Fruit fly (Drosophila melanogaster) whole organism, embryonic: ENCODE results near the gene Vsx2.

Source experiments
- Asciz ChIP-seq: fragments of 200-800 bp; sonication (Bioruptor generic); optimal IDR thresholded peaks from 2 replicates; lab custom pipeline; 2017; ENCODE audit warnings: missing biosample characterization, mild to moderate bottlenecking, missing genetic modification characterization, missing genetic modification reagents
- Bteb2 ChIP-seq: fragments of 200-800 bp; sonication (Bioruptor generic); optimal IDR thresholded peaks from 2 replicates; lab custom pipeline; 2016; ENCODE audit warnings: missing biosample characterization, missing genetic modification characterization
- CG11398 ChIP-seq: fragments of 200-800 bp; sonication (Bioruptor generic); optimal IDR thresholded peaks from 2 replicates; lab custom pipeline; 2016; ENCODE audit warnings: missing biosample characterization, missing genetic modification characterization
- CG1233 ChIP-seq: fragments of 200-800 bp; sonication (Bioruptor generic); optimal IDR thresholded peaks from 4 replicates; lab custom pipeline; 2018; ENCODE audit warnings: missing biosample characterization, mild to moderate bottlenecking, missing genetic modification characterization
- CG12391 ChIP-seq: fragments of 200-800 bp; sonication (Bioruptor generic); optimal IDR thresholded peaks from 3 replicates; lab custom pipeline; 2018; ENCODE audit warnings: missing biosample characterization, mild to moderate bottlenecking, missing genetic modification characterization, moderate library complexity
- CG14014 ChIP-seq: fragments of 200-800 bp; sonication (Bioruptor generic); IDR thresholded peaks from 2 replicates; pipeline ENCODE4 v1.3.6; 2022; ENCODE audit warnings: missing biosample characterization, missing genetic modification characterization
- CG17361 ChIP-seq: fragments of 200-800 bp; sonication (Bioruptor generic); IDR thresholded peaks from 3 replicates; pipeline ENCODE4 v1.3.6; 2022; ENCODE audit warnings: missing biosample characterization, missing genetic modification characterization
- CG17385 ChIP-seq: fragments of 200-800 bp; sonication (Bioruptor generic); optimal IDR thresholded peaks from 3 replicates; lab custom pipeline; 2018; ENCODE audit warnings: missing biosample characterization, mild to moderate bottlenecking, missing genetic modification characterization
- CG17568 ChIP-seq: fragments of 200-800 bp; sonication (Bioruptor generic); optimal IDR thresholded peaks from 2 replicates; lab custom pipeline; 2018; ENCODE audit warnings: missing biosample characterization, mild to moderate bottlenecking, missing genetic modification characterization, moderate library complexity
- CG2678 ChIP-seq: fragments of 200-800 bp; sonication (Bioruptor generic); optimal IDR thresholded peaks from 3 replicates; lab custom pipeline; 2019; ENCODE audit warnings: missing biosample characterization, mild to moderate bottlenecking, missing genetic modification characterization, moderate library complexity
- CG32772 ChIP-seq: fragments of 200-800 bp; sonication (Bioruptor generic); IDR thresholded peaks from 2 replicates; pipeline ENCODE4 v1.3.6; 2022; ENCODE audit warnings: missing biosample characterization, missing genetic modification characterization
- CG3281 ChIP-seq: fragments of 200-800 bp; sonication (Bioruptor generic); optimal IDR thresholded peaks from 3 replicates; lab custom pipeline; 2017; ENCODE audit warnings: missing biosample characterization, mild to moderate bottlenecking, missing genetic modification characterization
- CG43689 ChIP-seq: fragments of 200-800 bp; sonication (Bioruptor generic); IDR thresholded peaks from 2 replicates; pipeline ENCODE4 v1.3.6; 2022; ENCODE audit warnings: missing biosample characterization, missing genetic modification characterization
- CG6791 ChIP-seq: fragments of 200-800 bp; sonication (Bioruptor generic); IDR thresholded peaks from 3 replicates; pipeline ENCODE4 v1.3.6; 2022; ENCODE audit warnings: missing biosample characterization, missing genetic modification characterization; ENCODE audit not compliant: partially characterized antibody
- CG7556 ChIP-seq: fragments of 200-800 bp; sonication (Bioruptor generic); optimal IDR thresholded peaks from 2 replicates; lab custom pipeline; 2017; ENCODE audit warnings: missing biosample characterization, mild to moderate bottlenecking, missing genetic modification characterization
- CG9797 ChIP-seq: fragments of 200-800 bp; sonication (Bioruptor generic); optimal IDR thresholded peaks from 3 replicates; lab custom pipeline; 2018; ENCODE audit warnings: missing biosample characterization, mild to moderate bottlenecking, missing genetic modification characterization
- Deaf1 ChIP-seq: fragments of 200-800 bp; optimal IDR thresholded peaks from 3 replicates; lab custom pipeline; 2019; ENCODE audit warnings: missing biosample characterization, mild to moderate bottlenecking, missing genetic modification characterization, moderate library complexity
- Drgx ChIP-seq: fragments of 200-800 bp; sonication (Bioruptor generic); IDR thresholded peaks from 2 replicates; pipeline ENCODE4 v1.3.6; 2022; ENCODE audit warnings: missing biosample characterization, missing genetic modification characterization
- HmgZ ChIP-seq: fragments of 200-800 bp; sonication (Bioruptor generic); optimal IDR thresholded peaks from 2 replicates; lab custom pipeline; 2018; ENCODE audit warnings: missing biosample characterization, mild to moderate bottlenecking, missing genetic modification characterization
- Meics ChIP-seq: fragments of 200-800 bp; sonication (Bioruptor generic); optimal IDR thresholded peaks from 2 replicates; lab custom pipeline; 2017; ENCODE audit warnings: missing biosample characterization, mild to moderate bottlenecking, missing genetic modification characterization
- Myb ChIP-seq: fragments of 200-800 bp; sonication (Bioruptor generic); optimal IDR thresholded peaks from 2 replicates; lab custom pipeline; 2016; ENCODE audit warnings: missing biosample characterization, missing genetic modification characterization
- Nf-YC ChIP-seq: fragments of 200-800 bp; optimal IDR thresholded peaks from 3 replicates; lab custom pipeline; 2019; ENCODE audit warnings: missing biosample characterization, mild to moderate bottlenecking, missing genetic modification characterization, moderate library complexity
- Ravus ChIP-seq: fragments of 200-800 bp; sonication (Bioruptor generic); IDR thresholded peaks from 2 replicates; pipeline ENCODE4 v1.3.6; 2022; ENCODE audit warnings: missing biosample characterization, missing genetic modification characterization
- Rfx ChIP-seq: fragments of 200-800 bp; sonication (Bioruptor generic); IDR thresholded peaks from 2 replicates; pipeline ENCODE4 v1.3.6; 2022; ENCODE audit warnings: missing biosample characterization, missing genetic modification characterization
- Side ChIP-seq: fragments of 200-800 bp; sonication (Bioruptor generic); optimal IDR thresholded peaks from 2 replicates; lab custom pipeline; 2016; ENCODE audit warnings: missing biosample characterization, missing genetic modification characterization
- Trl ChIP-seq, 3 experiments: fragments of >200 bp in 2 of 3; fragments of 200-800 bp in 1 of 3; sonication (Bioruptor generic) in 1 of 3; optimal IDR thresholded peaks; 2 replicates in 1 of 3; 3 replicates in 2 of 3; lab custom pipeline; 2016 to 2017; ENCODE audit warnings: missing biosample characterization in 1 of 3, missing genetic modification characterization in 1 of 3
- ab ChIP-seq: fragments of 200-800 bp; sonication (Bioruptor generic); optimal IDR thresholded peaks from 2 replicates; lab custom pipeline; 2016; ENCODE audit warnings: missing biosample characterization, missing genetic modification characterization
- al ChIP-seq: fragments of 200-800 bp; sonication (Bioruptor generic); IDR thresholded peaks from 2 replicates; pipeline ENCODE4 v1.3.6; 2022; ENCODE audit warnings: missing biosample characterization, missing genetic modification characterization
- bsh ChIP-seq, 2 experiments: fragments of 200-800 bp; sonication (Bioruptor generic); optimal IDR thresholded peaks; 2 replicates each; lab custom pipeline; 2017 to 2018; ENCODE audit warnings: mild to moderate bottlenecking in 2 of 2, missing biosample characterization in 2 of 2, missing genetic modification characterization in 2 of 2, moderate library complexity in 1 of 2
- dmrt11E ChIP-seq: fragments of 200-800 bp; sonication (Bioruptor generic); optimal IDR thresholded peaks from 3 replicates; lab custom pipeline; 2018; ENCODE audit warnings: missing biosample characterization, mild to moderate bottlenecking, missing genetic modification characterization, moderate library complexity
- esg ChIP-seq: fragments of 200-800 bp; sonication (Bioruptor generic); conservative IDR thresholded peaks from 2 replicates; pipeline ENCODE4 v1.3.6; 2022; ENCODE audit warnings: missing biosample characterization, missing genetic modification characterization
- gcm ChIP-seq: fragments of 200-800 bp; sonication (Bioruptor generic); optimal IDR thresholded peaks from 2 replicates; lab custom pipeline; 2019; ENCODE audit warnings: missing biosample characterization, mild to moderate bottlenecking, missing genetic modification characterization, moderate library complexity
- gem ChIP-seq: fragments of 200-800 bp; sonication (Bioruptor generic); optimal IDR thresholded peaks from 2 replicates; lab custom pipeline; 2019; ENCODE audit warnings: missing biosample characterization, mild to moderate bottlenecking, missing genetic modification characterization, moderate library complexity
- grau ChIP-seq: fragments of 200-800 bp; optimal IDR thresholded peaks from 3 replicates; lab custom pipeline; 2019; ENCODE audit warnings: missing biosample characterization, mild to moderate bottlenecking, missing genetic modification characterization, moderate library complexity
- gsb-n ChIP-seq: fragments of 200-800 bp; sonication (Bioruptor generic); optimal IDR thresholded peaks from 3 replicates; lab custom pipeline; 2018; ENCODE audit warnings: missing biosample characterization, mild to moderate bottlenecking, missing genetic modification characterization
- her ChIP-seq: fragments of 200-800 bp; sonication (Bioruptor generic); optimal IDR thresholded peaks from 2 replicates; lab custom pipeline; 2016; ENCODE audit warnings: missing biosample characterization, missing genetic modification characterization
- kni ChIP-seq: fragments of 200-800 bp; sonication (Bioruptor generic); optimal IDR thresholded peaks from 3 replicates; lab custom pipeline; 2017; ENCODE audit warnings: mild to moderate bottlenecking, missing biosample characterization, missing genetic modification reagents, missing genetic modification characterization
- mam ChIP-seq: fragments of 200-800 bp; sonication (Bioruptor generic); optimal IDR thresholded peaks from 3 replicates; lab custom pipeline; 2016; ENCODE audit warnings: missing biosample characterization, missing genetic modification characterization
- mirr ChIP-seq: fragments of 200-800 bp; sonication (Bioruptor generic); optimal IDR thresholded peaks from 3 replicates; lab custom pipeline; 2018; ENCODE audit warnings: missing biosample characterization, mild to moderate bottlenecking, missing genetic modification characterization
- pho ChIP-seq: fragments of 200-800 bp; sonication (Bioruptor generic); optimal IDR thresholded peaks from 2 replicates; lab custom pipeline; 2016; ENCODE audit warnings: missing biosample characterization, missing genetic modification characterization
- prd ChIP-seq, 3 experiments: fragments of >200 bp in 2 of 3; fragments of 200-800 bp in 1 of 3; sonication (Bioruptor generic) in 1 of 3; optimal IDR thresholded peaks in 2 of 3; IDR thresholded peaks in 1 of 3; 2 replicates in 2 of 3; 3 replicates in 1 of 3; pipeline versions ENCODE4 v1.3.6 to Lab custom; 2017 to 2022; ENCODE audit warnings: missing biosample characterization in 1 of 3, missing genetic modification characterization in 1 of 3
- scrt ChIP-seq: fragments of 200-800 bp; sonication (Bioruptor generic); optimal IDR thresholded peaks from 2 replicates; lab custom pipeline; 2018; ENCODE audit warnings: missing biosample characterization, mild to moderate bottlenecking, missing genetic modification characterization, moderate library complexity
- stc ChIP-seq: fragments of 200-800 bp; sonication (Bioruptor generic); IDR thresholded peaks from 2 replicates; pipeline ENCODE4 v1.3.6; 2022; ENCODE audit warnings: missing biosample characterization, missing genetic modification characterization
- tgo ChIP-seq: fragments of 200-800 bp; sonication (Bioruptor generic); IDR thresholded peaks from 3 replicates; pipeline ENCODE4 v1.3.6; 2022; ENCODE audit warnings: missing biosample characterization, missing genetic modification characterization
- tin ChIP-seq: fragments of 200-800 bp; sonication (Bioruptor generic); optimal IDR thresholded peaks from 3 replicates; lab custom pipeline; 2016; ENCODE audit warnings: missing biosample characterization, missing genetic modification characterization
- tio ChIP-seq: fragments of 200-800 bp; sonication (Bioruptor generic); optimal IDR thresholded peaks from 2 replicates; lab custom pipeline; 2017; ENCODE audit warnings: missing biosample characterization, missing genetic modification characterization, inconsistent platforms
- yki ChIP-seq: fragments of >200 bp; optimal IDR thresholded peaks from 3 replicates; lab custom pipeline; 2018
- zfh1 ChIP-seq: fragments of 200-800 bp; sonication (Bioruptor generic); IDR thresholded peaks from 3 replicates; pipeline ENCODE4 v1.3.6; 2022; ENCODE audit warnings: missing biosample characterization, missing genetic modification characterization

Vsx2 gene

dm6 chrX:5516783-5517571, 43.0 kb downstream of the Vsx2 start (continued):
- TF ChIP-seq Side (peak; percentile 18), Asciz (peak; percentile 47), CG17361 (peak; percentile 72), Meics (GFP tag; lab: Kevin White, UChicago) (peak; percentile 50), CG14014 (GFP tag; lab: Robert Waterston, UW) (peak; percentile 44), kni (GFP tag; lab: Kevin White, UChicago) (peak; percentile 44), tgo (GFP tag; lab: Robert Waterston, UW) (peak; percentile 48; the same call in 2 of the 3 replicates), tin (no peak), Drgx (GFP tag; lab: Robert Waterston, UW) (no peak; the same call in 1 of the 2 replicates), stc (peak; percentile 37), CG11398 (GFP tag; lab: Kevin White, UChicago) (no peak), HmgZ (peak; percentile 31), CG1233 (peak; percentile 17), Deaf1 (peak; percentile 30), prd (optimal IDR thresholded peaks at IDR 0.05; lab: Kevin White, UChicago) (no peak), prd (GFP tag; IDR thresholded peaks at IDR 0.05; lab: Robert Waterston, UW) (0 out of 3 replicates have a peak, but pooled peaks have one; percentile 47), scrt (GFP tag; lab: Kevin White, UChicago) (peak; percentile 15), CG6791 (GFP tag; lab: Robert Waterston, UW) (no peak), tio (GFP tag; lab: Kevin White, UChicago) (peak; percentile 26), mirr (GFP tag; lab: Kevin White, UChicago) (peak; percentile 4), CG7556 (GFP tag; lab: Kevin White, UChicago) (peak; percentile 68), Rfx (GFP tag; lab: Robert Waterston, UW) (peak; percentile 15; the same call in 1 of the 2 replicates), CG3281 (peak; percentile 42), ab (peak; percentile 10), mam (GFP tag; lab: Kevin White, UChicago) (no peak), gsb-n (tag; lab: Kevin White, UChicago) (peak; percentile 9), CG32772 (GFP tag; lab: Robert Waterston, UW) (no peak), pho (GFP tag; lab: Kevin White, UChicago) (peak; percentile 4), Nf-YC (peak; percentile 52), bsh (GFP tag; optimal IDR thresholded peaks at IDR 0.05; lab: Kevin White, UChicago) (peak in 1 of 2 experiments; percentile 18), CG17385 (GFP tag; lab: Kevin White, UChicago) (peak; percentile 58), gem (peak; percentile 68), gcm (GFP tag; lab: Kevin White, UChicago) (peak; percentile 54), her (GFP tag; lab: Kevin White, UChicago) (peak; percentile 25), Trl (optimal IDR thresholded peaks at IDR 0.05; lab: Kevin White, UChicago) (peak; percentile 92 to 99), Trl (GFP tag; optimal IDR thresholded peaks at IDR 0.05; lab: Kevin White, UChicago) (peak; percentile 36), esg (GFP tag; lab: Robert Waterston, UW) (no peak), Myb (GFP tag; lab: Kevin White, UChicago) (no peak), dmrt11E (peak; percentile 17), grau (tag; lab: Kevin White, UChicago) (peak; percentile 52), CG17568 (GFP tag; lab: Kevin White, UChicago) (peak; percentile 29), Ravus (GFP tag; lab: Robert Waterston, UW) (peak; percentile 47; the same call in 1 of the 2 replicates), CG12391 (tag; lab: Kevin White, UChicago) (peak; percentile 32), Bteb2 (GFP tag; lab: Kevin White, UChicago) (peak; percentile 5), CG43689 (GFP tag; lab: Robert Waterston, UW) (no peak), yki (lab: Kevin White, UChicago) (peak; percentile 79), al (GFP tag; lab: Robert Waterston, UW) (no peak), CG9797 (GFP tag; lab: Kevin White, UChicago) (no peak), CG2678 (peak; percentile 74), zfh1 (GFP tag; lab: Robert Waterston, UW) (no peak)
